Fruit fly (Drosophila melanogaster): Measurements from ENCODE around the gene Tango10.
A peak's percentile ranks its signal among the peaks of the same experiment; 100 is the strongest.

Gene Tango10

dm6 chrX:11687666-11688492 lies 32.2 kb upstream of the Tango10 start:
- TF ChIP-seq CG6813 (GFP tag; optimal IDR thresholded peaks at IDR 0.05) (peak; percentile 2), psq (GFP tag; optimal IDR thresholded peaks at IDR 0.05) (no peak), Med (GFP tag) (peak; percentile 33), Atf6 (GFP tag; IDR thresholded peaks at IDR 0.05) (no peak), grn (GFP tag; optimal IDR thresholded peaks at IDR 0.05) (peak; percentile 90), tgo (GFP tag; IDR thresholded peaks at IDR 0.05) (no peak), en (GFP tag; optimal IDR thresholded peaks at IDR 0.05) (no peak), Doc2 (GFP tag; IDR thresholded peaks at IDR 0.05) (no peak), CoRest (tag; optimal IDR thresholded peaks at IDR 0.05) (no peak), CG6791 (GFP tag; IDR thresholded peaks at IDR 0.05; ENCODE audit: partially characterized antibody) (no peak), az2 (GFP tag; optimal IDR thresholded peaks at IDR 0.05) (no peak), CG34422 (GFP tag; IDR thresholded peaks at IDR 0.05) (no peak), Awh (GFP tag; IDR thresholded peaks at IDR 0.05) (0 out of 2 replicates have a peak, but pooled peaks have one; percentile 18), lab (GFP tag; optimal IDR thresholded peaks at IDR 0.05) (peak; percentile 48), CG6254 (GFP tag; optimal IDR thresholded peaks at IDR 0.05) (no peak), pfk (GFP tag; optimal IDR thresholded peaks at IDR 0.05) (no peak), fd102C (GFP tag; optimal IDR thresholded peaks at IDR 0.05) (no peak), nom (GFP tag; optimal IDR thresholded peaks at IDR 0.05) (peak; percentile 3), Camta (GFP tag; optimal IDR thresholded peaks at IDR 0.05) (no peak), CG2199 (GFP tag; IDR thresholded peaks at IDR 0.05) (peak; percentile 69; the same call in 2 of the 3 replicates), Bteb2 (GFP tag; optimal IDR thresholded peaks at IDR 0.05) (no peak), CG12769 (tag; optimal IDR thresholded peaks at IDR 0.05) (no peak), sd (tag; optimal IDR thresholded peaks at IDR 0.05) (peak; percentile 8), Pdp1 (GFP tag; optimal IDR thresholded peaks at IDR 0.05) (peak in 1 of 2 experiments; percentile 87), Deaf1 (tag; optimal IDR thresholded peaks at IDR 0.05) (peak; percentile 48), wdn (GFP tag; IDR thresholded peaks at IDR 0.05) (no peak), CG9437 (GFP tag; optimal IDR thresholded peaks at IDR 0.05) (no peak), exex (tag; optimal IDR thresholded peaks at IDR 0.05) (peak; percentile 40), Adf1 (GFP tag; IDR thresholded peaks at IDR 0.05) (no peak), luna (GFP tag; optimal IDR thresholded peaks at IDR 0.05) (no peak), Xrp1 (GFP tag; IDR thresholded peaks at IDR 0.05) (no peak), stwl (tag; optimal IDR thresholded peaks at IDR 0.05) (no peak), CG5180 (GFP tag; optimal IDR thresholded peaks at IDR 0.05) (no peak), ranshi (GFP tag; IDR thresholded peaks at IDR 0.05) (no peak), ind (GFP tag; optimal IDR thresholded peaks at IDR 0.05) (no peak), CG7987 (GFP tag; optimal IDR thresholded peaks at IDR 0.05) (no peak), CG13894 (tag; optimal IDR thresholded peaks at IDR 0.05) (peak; percentile 72), CG9215 (GFP tag; IDR thresholded peaks at IDR 0.05) (no peak), CG11696 (GFP tag; IDR thresholded peaks at IDR 0.05) (no peak), Hey (tag; optimal IDR thresholded peaks at IDR 0.05) (peak; percentile 2), wek (GFP tag; optimal IDR thresholded peaks at IDR 0.05) (no peak), CG4707 (GFP tag; optimal IDR thresholded peaks at IDR 0.05) (no peak), CG7786 (GFP tag; optimal IDR thresholded peaks at IDR 0.05) (no peak), mirr (GFP tag; optimal IDR thresholded peaks at IDR 0.05) (peak; percentile 10), CG10654 (GFP tag; optimal IDR thresholded peaks at IDR 0.05) (no peak), pum (GFP tag; optimal IDR thresholded peaks at IDR 0.05) (no peak), Lhr (GFP tag; optimal IDR thresholded peaks at IDR 0.05) (no peak), CG34376 (GFP tag; optimal IDR thresholded peaks at IDR 0.05) (peak; percentile 47), CG17359 (tag; optimal IDR thresholded peaks at IDR 0.05) (no peak)
